Worm (Caenorhabditis elegans) whole organism, L1 larva: Measurements from ENCODE around the gene clec-160.

Experiments
- C16A3.4 ChIP-seq: fragments of 150-350 bp; optimal IDR thresholded peaks from 2 replicates; lab custom pipeline; 2014; ENCODE audit warnings: missing biosample characterization, missing genetic modification characterization
- C34B4.2 ChIP-seq: sonication (generic microtip); optimal IDR thresholded peaks from 2 replicates; lab custom pipeline; 2017; ENCODE audit warnings: mild to moderate bottlenecking, missing genetic modification characterization, missing compliant biosample characterization
- F16B12.6 ChIP-seq: fragments of 150-350 bp; optimal IDR thresholded peaks from 2 replicates; lab custom pipeline; 2014; ENCODE audit warnings: missing biosample characterization, missing genetic modification characterization
- Y116A8C.19 ChIP-seq: sonication (generic microtip); optimal IDR thresholded peaks from 2 replicates; lab custom pipeline; 2016; ENCODE audit warnings: missing compliant biosample characterization, missing genetic modification characterization, borderline replicate concordance
- aha-1 ChIP-seq: fragments of 150-350 bp; optimal IDR thresholded peaks from 2 replicates; lab custom pipeline; 2014; ENCODE audit warnings: missing biosample characterization, missing genetic modification characterization
- alr-1 ChIP-seq: fragments of 200-800 bp; sonication (Bioruptor generic); optimal IDR thresholded peaks from 2 replicates; lab custom pipeline; 2018; ENCODE audit warnings: borderline replicate concordance, mild to moderate bottlenecking, missing genetic modification characterization, missing compliant biosample characterization
- blmp-1 ChIP-seq: fragments of 150-350 bp; optimal IDR thresholded peaks from 2 replicates; lab custom pipeline; 2014; ENCODE audit warnings: missing biosample characterization, missing genetic modification characterization
- ceh-63 ChIP-seq: fragments of 200-800 bp; sonication (Bioruptor generic); optimal IDR thresholded peaks from 2 replicates; lab custom pipeline; 2018; ENCODE audit warnings: mild to moderate bottlenecking, missing genetic modification characterization, missing compliant biosample characterization
- ceh-82 ChIP-seq, 3 experiments: fragments of 150-350 bp in 1 of 3; sonication (generic microtip) in 2 of 3; optimal IDR thresholded peaks; 2 replicates each; lab custom pipeline; 2014 to 2017; ENCODE audit warnings: missing biosample characterization in 3 of 3, missing genetic modification characterization in 3 of 3
- ceh-90 ChIP-seq: sonication (generic microtip); optimal IDR thresholded peaks from 2 replicates; lab custom pipeline; 2016; ENCODE audit warnings: missing genetic modification characterization, missing compliant biosample characterization
- dpl-1 ChIP-seq, 3 experiments: fragments of 150-350 bp in 2 of 3; sonication (generic microtip) in 1 of 3; optimal IDR thresholded peaks; 2 replicates each; lab custom pipeline; 2014 to 2017; ENCODE audit warnings: missing biosample characterization in 3 of 3, missing genetic modification characterization in 3 of 3, missing genetic modification reagents in 3 of 3
- efl-1 ChIP-seq, 4 experiments: fragments of 150-350 bp; optimal IDR thresholded peaks in 3 of 4; peaks in 1 of 4; 1 replicate in 1 of 4; 2 replicates in 3 of 4; lab custom pipeline; 2014; ENCODE audit warnings: missing biosample characterization in 2 of 4, missing genetic modification characterization in 2 of 4, missing genetic modification reagents in 2 of 4
- egl-13 ChIP-seq: sonication (generic microtip); optimal IDR thresholded peaks from 2 replicates; lab custom pipeline; 2016; ENCODE audit warnings: missing genotype, missing genetic modification reagents, missing genetic modification characterization, missing compliant biosample characterization
- elt-2 ChIP-seq: sonication (generic microtip); optimal IDR thresholded peaks from 2 replicates; lab custom pipeline; 2016; ENCODE audit warnings: missing genetic modification characterization, mild to moderate bottlenecking, inconsistent platforms, missing compliant biosample characterization, missing genetic modification reagents
- elt-3 ChIP-seq, 6 experiments: fragments of 150-350 bp in 1 of 6; sonication (generic microtip); optimal IDR thresholded peaks; 2 replicates each; lab custom pipeline; 2017 to 2018; ENCODE audit warnings: missing biosample characterization in 6 of 6, missing genetic modification characterization in 6 of 6, inconsistent platforms in 1 of 6
- fkh-4 ChIP-seq: sonication (generic microtip); optimal IDR thresholded peaks from 2 replicates; lab custom pipeline; 2016; ENCODE audit warnings: missing compliant biosample characterization, missing genetic modification characterization, borderline replicate concordance
- fkh-8 ChIP-seq: sonication (generic microtip); optimal IDR thresholded peaks from 2 replicates; lab custom pipeline; 2016; ENCODE audit warnings: mild to moderate bottlenecking, missing genetic modification characterization, missing compliant biosample characterization
- grh-1 ChIP-seq: fragments of 200-800 bp; sonication (Bioruptor generic); IDR thresholded peaks from 2 replicates; pipeline ENCODE4 v1.3.6; 2022; ENCODE audit warnings: missing genetic modification reagents, missing genetic modification characterization, missing compliant biosample characterization
- hlh-4 ChIP-seq: sonication (generic microtip); optimal IDR thresholded peaks from 2 replicates; lab custom pipeline; 2016; ENCODE audit warnings: mild to moderate bottlenecking, missing genetic modification characterization, missing compliant biosample characterization
- hpl-2 ChIP-seq: fragments of 150-350 bp; optimal IDR thresholded peaks from 2 replicates; lab custom pipeline; 2014; ENCODE audit warnings: missing biosample characterization, missing genetic modification reagents, missing genetic modification characterization
- isw-1 ChIP-seq: fragments of 200-800 bp; sonication (Bioruptor generic); IDR thresholded peaks from 2 replicates; pipeline ENCODE4 v1.3.6; 2022; ENCODE audit warnings: missing genetic modification characterization, missing compliant biosample characterization
- lin-13 ChIP-seq: fragments of 150-350 bp; optimal IDR thresholded peaks from 2 replicates; lab custom pipeline; 2014; ENCODE audit warnings: missing biosample characterization, missing genetic modification reagents, missing genetic modification characterization
- lin-14 ChIP-seq: fragments of 200-800 bp; sonication (Bioruptor generic); optimal IDR thresholded peaks from 2 replicates; lab custom pipeline; 2018; ENCODE audit warnings: mild to moderate bottlenecking, missing genetic modification characterization, moderate library complexity, missing compliant biosample characterization
- lin-15B ChIP-seq: fragments of 150-350 bp; sonication (generic microtip); optimal IDR thresholded peaks from 3 replicates; lab custom pipeline; 2014; ENCODE audit warnings: missing biosample characterization, missing genetic modification characterization
- lin-35 ChIP-seq, 2 experiments: fragments of 150-350 bp; optimal IDR thresholded peaks; 2 replicates each; lab custom pipeline; 2014; ENCODE audit warnings: missing biosample characterization in 2 of 2, missing genetic modification characterization in 2 of 2, missing genetic modification reagents in 2 of 2
- lir-3 ChIP-seq: sonication (generic microtip); optimal IDR thresholded peaks from 2 replicates; lab custom pipeline; 2016; ENCODE audit warnings: mild to moderate bottlenecking, missing genetic modification characterization, moderate library complexity, missing compliant biosample characterization; ENCODE audit not compliant: poor library complexity
- mep-1 ChIP-seq: fragments of 150-350 bp; optimal IDR thresholded peaks from 2 replicates; lab custom pipeline; 2014; ENCODE audit warnings: missing biosample characterization, missing genetic modification characterization
- nhr-20 ChIP-seq: sonication (generic microtip); optimal IDR thresholded peaks from 2 replicates; lab custom pipeline; 2016; ENCODE audit warnings: mild to moderate bottlenecking, missing genetic modification characterization, missing compliant biosample characterization
- nhr-237 ChIP-seq: fragments of 150-350 bp; optimal IDR thresholded peaks from 2 replicates; lab custom pipeline; 2014; ENCODE audit warnings: missing biosample characterization, missing genetic modification characterization
- nhr-85 ChIP-seq: sonication (generic microtip); peaks from one replicate; lab custom pipeline; 2016; ENCODE audit warnings: missing genetic modification characterization, inconsistent platforms, missing compliant biosample characterization
- nhr-90 ChIP-seq: sonication (generic microtip); optimal IDR thresholded peaks from 2 replicates; lab custom pipeline; 2016; ENCODE audit warnings: mild to moderate bottlenecking, missing genetic modification characterization, missing compliant biosample characterization; ENCODE audit not compliant: poor library complexity
- pag-3 ChIP-seq: sonication (generic microtip); optimal IDR thresholded peaks from 2 replicates; lab custom pipeline; 2017; ENCODE audit warnings: missing genetic modification characterization, mild to moderate bottlenecking, missing compliant biosample characterization, antibody characterized with exemption, borderline replicate concordance; ENCODE audit not compliant: insufficient read depth
- pax-3 ChIP-seq: fragments of 200-800 bp; sonication (Bioruptor generic); optimal IDR thresholded peaks from 2 replicates; lab custom pipeline; 2018; ENCODE audit warnings: mild to moderate bottlenecking, missing genetic modification characterization, moderate library complexity, missing compliant biosample characterization
- pqm-1 ChIP-seq: sonication (generic microtip); optimal IDR thresholded peaks from 3 replicates; lab custom pipeline; 2017; ENCODE audit warnings: missing biosample characterization, missing genetic modification characterization
- rnt-1 ChIP-seq: sonication (generic microtip); optimal IDR thresholded peaks from 2 replicates; lab custom pipeline; 2016; ENCODE audit warnings: mild to moderate bottlenecking, missing genetic modification characterization, moderate library complexity, missing compliant biosample characterization
- skn-1 ChIP-seq: fragments of 150-350 bp; optimal IDR thresholded peaks from 2 replicates; lab custom pipeline; 2014; ENCODE audit warnings: missing biosample characterization, missing genetic modification characterization
- snu-23 ChIP-seq: sonication (generic microtip); optimal IDR thresholded peaks from 2 replicates; lab custom pipeline; 2016; ENCODE audit warnings: missing genetic modification characterization, missing compliant biosample characterization
- sptf-1 ChIP-seq: fragments of 150-350 bp; optimal IDR thresholded peaks from 2 replicates; lab custom pipeline; 2014; ENCODE audit warnings: missing biosample characterization, missing genetic modification characterization
- sup-37 ChIP-seq: fragments of 200-800 bp; sonication (Bioruptor generic); optimal IDR thresholded peaks from 2 replicates; lab custom pipeline; 2018; ENCODE audit warnings: mild to moderate bottlenecking, missing genetic modification characterization, missing compliant biosample characterization
- swsn-7 ChIP-seq: sonication (generic microtip); optimal IDR thresholded peaks from 2 replicates; lab custom pipeline; 2016; ENCODE audit warnings: missing genetic modification characterization, missing compliant biosample characterization
- unc-62 ChIP-seq: fragments of 150-350 bp; optimal IDR thresholded peaks from 2 replicates; lab custom pipeline; 2014; ENCODE audit warnings: missing biosample characterization, missing genetic modification reagents, missing genetic modification characterization
- vab-15 ChIP-seq: sonication (generic microtip); optimal IDR thresholded peaks from 2 replicates; lab custom pipeline; 2017; ENCODE audit warnings: missing genotype, mild to moderate bottlenecking, missing genetic modification characterization, missing compliant biosample characterization
- xbp-1 ChIP-seq: sonication (generic microtip); optimal IDR thresholded peaks from 2 replicates; lab custom pipeline; 2016; ENCODE audit warnings: missing genetic modification characterization, missing compliant biosample characterization
- zip-4 ChIP-seq: fragments of 200-800 bp; sonication (Bioruptor generic); optimal IDR thresholded peaks from 2 replicates; lab custom pipeline; 2018; ENCODE audit warnings: mild to moderate bottlenecking, missing genetic modification characterization, moderate library complexity, missing compliant biosample characterization
- ztf-4 ChIP-seq: fragments of 150-350 bp; optimal IDR thresholded peaks from 2 replicates; lab custom pipeline; 2014; ENCODE audit warnings: missing biosample characterization, missing genetic modification characterization

Gene clec-160

ce11 chrIII:8258045-8258444 lies 17.7 kb downstream of the clec-160 start, which contains the start of gene ncr-2:
TSS of gene ncr-2 (plus strand) at chrIII:8258345.
- TF ChIP-seq efl-1 (optimal IDR thresholded peaks at IDR 0.05; lab: Kevin White, UChicago) (no peak), efl-1 (GFP tag; optimal IDR thresholded peaks at IDR 0.05 in 1 of 2; lab: Kevin White, UChicago) (no peak), hpl-2 (GFP tag; lab: Kevin White, UChicago) (no peak), grh-1 (GFP tag; lab: Robert Waterston, UW) (no peak), isw-1 (no peak)

ce11 chrIII:8254938-8255337 lies 20.8 kb downstream of the clec-160 start, which contains the start of gene F09G8.5:
TSS of gene F09G8.5 (plus strand) at chrIII:8254975.
- TF ChIP-seq unc-62 (GFP tag; lab: Kevin White, UChicago) (no peak), lin-14 (peak; percentile 54), ceh-82 (tag; optimal IDR thresholded peaks at IDR 0.05; lab: Kevin White, UChicago) (no peak), hlh-4 (no peak), aha-1 (tag; lab: Kevin White, UChicago) (no peak), elt-2 (no peak), pag-3 (tag; lab: Kevin White, UChicago) (no peak)
- TF ChIP-seq, all 84 proteins: peak for 1

ce11 chrIII:8250007-8250683 lies 25.6 kb downstream of the clec-160 start, which contains the start of gene knl-1:
TSS of gene knl-1 (plus strand) at chrIII:8250632.
- TF ChIP-seq lin-13 (GFP tag; lab: Kevin White, UChicago) (peak; percentile 49), C34B4.2 (no peak), snu-23 (GFP tag; lab: Kevin White, UChicago) (peak; percentile 50), pqm-1 (no peak), lin-15B (tag; lab: Kevin White, UChicago) (peak; percentile 74), ceh-82 (tag; optimal IDR thresholded peaks at IDR 0.05; lab: Kevin White, UChicago) (peak in 1 of 3 experiments; percentile 61), skn-1 (tag; lab: Kevin White, UChicago) (peak; percentile 36), zip-4 (GFP tag; lab: Kevin White, UChicago) (no peak), blmp-1 (peak; percentile 72), mep-1 (tag; lab: Kevin White, UChicago) (peak; percentile 69), lin-35 (GFP tag; optimal IDR thresholded peaks at IDR 0.05; lab: Kevin White, UChicago) (peak; percentile 77 to 94), dpl-1 (GFP tag; optimal IDR thresholded peaks at IDR 0.05; lab: Kevin White, UChicago) (peak; percentile 80 to 89 (median 81)), swsn-7 (tag; lab: Kevin White, UChicago) (peak; percentile 17), lin-14 (peak; percentile 46), C16A3.4 (tag; lab: Kevin White, UChicago) (peak; percentile 82), rnt-1 (tag; lab: Kevin White, UChicago) (peak; percentile 65), hlh-4 (no peak), nhr-85 (tag; lab: Kevin White, UChicago) (peak; percentile 62), sup-37 (GFP tag; lab: Kevin White, UChicago) (no peak), sptf-1 (tag; lab: Kevin White, UChicago) (no peak), ztf-4 (no peak), nhr-90 (tag; lab: Kevin White, UChicago) (peak; percentile 25), alr-1 (tag; lab: Kevin White, UChicago) (no peak), efl-1 (optimal IDR thresholded peaks at IDR 0.05; lab: Kevin White, UChicago) (peak; percentile 84 to 91), efl-1 (GFP tag; optimal IDR thresholded peaks at IDR 0.05 in 1 of 2; lab: Kevin White, UChicago) (peak; percentile 83 to 97), fkh-8 (tag; lab: Kevin White, UChicago) (peak; percentile 19), egl-13 (tag; lab: Kevin White, UChicago) (no peak), F16B12.6 (tag; lab: Kevin White, UChicago) (peak; percentile 42), pax-3 (tag; lab: Kevin White, UChicago) (no peak), Y116A8C.19 (no peak), nhr-20 (tag; lab: Kevin White, UChicago) (peak; percentile 27), ceh-63 (GFP tag; lab: Kevin White, UChicago) (no peak), ceh-90 (tag; lab: Kevin White, UChicago) (no peak), fkh-4 (peak; percentile 5), elt-3 (tag; optimal IDR thresholded peaks at IDR 0.05; lab: Kevin White, UChicago) (peak in 1 of 6 experiments; percentile 22), nhr-237 (peak; percentile 2), vab-15 (peak; percentile 17), xbp-1 (tag; lab: Kevin White, UChicago) (peak; percentile 22), lir-3 (tag; lab: Kevin White, UChicago) (peak; percentile 36)
